Worm (Caenorhabditis elegans): ENCODE results near the gene oac-58.

ce11 chrIV:12334708-12335107 is 23.2 kb upstream of the oac-58 start:
- peak in 1 of 2 experiments; percentile 46 for TF ChIP-seq lsy-2 (tag; optimal IDR thresholded peaks at IDR 0.05)
- no peak for TF ChIP-seq ceh-82 (tag; optimal IDR thresholded peaks at IDR 0.05)
- TF ChIP-seq elt-1 (tag; optimal IDR thresholded peaks at IDR 0.05), result no peak
- no peak for TF ChIP-seq nhr-77 (tag; optimal IDR thresholded peaks at IDR 0.05)
- no peak for TF ChIP-seq skn-1 (tag; optimal IDR thresholded peaks at IDR 0.05)
- no peak for TF ChIP-seq egl-27 (tag; optimal IDR thresholded peaks at IDR 0.05)
- no peak for TF ChIP-seq R02D3.7 (tag; optimal IDR thresholded peaks at IDR 0.05)

All from whole organism, L2 larva.